Worm (Caenorhabditis elegans) whole organism, midembryonic: ENCODE measurements around the gene K08D8.2.

ENCODE experiments used
- T22C8.4 ChIP-seq: fragments of 200-800 bp; sonication (Bioruptor generic); IDR thresholded peaks from 2 replicates; pipeline ENCODE4 v1.3.6; 2022; ENCODE audit warnings: missing genetic modification characterization, missing compliant biosample characterization
- cog-1 ChIP-seq: sonication (generic microtip); optimal IDR thresholded peaks from 2 replicates; lab custom pipeline; 2016; ENCODE audit warnings: missing genetic modification characterization, missing compliant biosample characterization
- flt-1 ChIP-seq: fragments of 200-800 bp; sonication (Bioruptor generic); IDR thresholded peaks from 2 replicates; pipeline ENCODE4 v1.3.6; 2022; ENCODE audit warnings: missing genetic modification characterization, missing compliant biosample characterization
- ref-1 ChIP-seq: fragments of 200-800 bp; sonication (Bioruptor generic); conservative IDR thresholded peaks from 2 replicates; pipeline ENCODE4 v1.3.6; 2022; ENCODE audit warnings: missing genetic modification reagents, missing genetic modification characterization, missing compliant biosample characterization
- ztf-23 ChIP-seq: fragments of 200-800 bp; sonication (Bioruptor generic); IDR thresholded peaks from 2 replicates; pipeline ENCODE4 v1.3.6; 2022; ENCODE audit warnings: missing genetic modification reagents, missing genetic modification characterization, missing compliant biosample characterization

- TF ChIP-seq flt-1 (GFP tag; lab: Robert Waterston, UW) (no peak), cog-1 (tag; lab: Kevin White, UChicago) (no peak), ztf-23 (GFP tag; lab: Robert Waterston, UW) (no peak), T22C8.4 (no peak), ref-1 (GFP tag; lab: Robert Waterston, UW) (no peak)
These were observed 37.0 kb upstream of the K08D8.2 start, which contains the start of gene clec-186 for ce11 chrIV:12865884-12866283.
